Worm (Caenorhabditis elegans) whole organism, L3 larva: ENCODE results near the gene srh-46.
A peak's percentile ranks its signal among the peaks of the same experiment; 100 is the strongest.

Source experiments
- R02D3.7 ChIP-seq: fragments of 150-350 bp; optimal IDR thresholded peaks from 2 replicates; lab custom pipeline; 2014; ENCODE audit warnings: missing biosample characterization, missing genetic modification characterization
- ZK546.5 ChIP-seq: sonication (generic microtip); optimal IDR thresholded peaks from 2 replicates; lab custom pipeline; 2017; ENCODE audit warnings: missing biosample characterization, missing genetic modification characterization
- aly-2 ChIP-seq: fragments of 150-350 bp; optimal IDR thresholded peaks from 2 replicates; lab custom pipeline; 2014; ENCODE audit warnings: missing biosample characterization, missing genetic modification characterization
- ceh-16 ChIP-seq: sonication (generic microtip); optimal IDR thresholded peaks from 2 replicates; lab custom pipeline; 2017; ENCODE audit warnings: missing biosample characterization, missing genetic modification characterization
- ceh-28 ChIP-seq: fragments of 150-350 bp; optimal IDR thresholded peaks from 2 replicates; lab custom pipeline; 2014; ENCODE audit warnings: missing biosample characterization, missing genetic modification reagents, missing genetic modification characterization
- ceh-82 ChIP-seq: fragments of 150-350 bp; optimal IDR thresholded peaks from 2 replicates; lab custom pipeline; 2014; ENCODE audit warnings: missing biosample characterization, missing genetic modification characterization
- ceh-9 ChIP-seq: sonication (generic microtip); optimal IDR thresholded peaks from 2 replicates; lab custom pipeline; 2018; ENCODE audit warnings: missing biosample characterization, missing genetic modification characterization
- egl-27 ChIP-seq: sonication (generic microtip); optimal IDR thresholded peaks from 4 replicates; lab custom pipeline; 2017; ENCODE audit warnings: missing biosample characterization, missing genetic modification reagents, missing genetic modification characterization
- egl-5 ChIP-seq: fragments of 150-350 bp; optimal IDR thresholded peaks from 2 replicates; lab custom pipeline; 2017; ENCODE audit warnings: missing biosample characterization, missing genetic modification reagents, missing genetic modification characterization, inconsistent platforms
- elt-2 ChIP-seq: sonication (generic microtip); optimal IDR thresholded peaks from 2 replicates; lab custom pipeline; 2016; ENCODE audit warnings: missing genetic modification reagents, mild to moderate bottlenecking, missing genetic modification characterization, missing compliant biosample characterization
- eor-1 ChIP-seq, 2 experiments: fragments of 150-350 bp; optimal IDR thresholded peaks; 2 replicates each; lab custom pipeline; 2014 to 2018; ENCODE audit warnings: missing biosample characterization in 2 of 2, missing genetic modification characterization in 2 of 2
- fkh-2 ChIP-seq: fragments of 150-350 bp; optimal IDR thresholded peaks from 2 replicates; lab custom pipeline; 2014; ENCODE audit warnings: missing biosample characterization, missing genetic modification reagents, missing genetic modification characterization
- fos-1 ChIP-seq: fragments of 150-350 bp; optimal IDR thresholded peaks from 2 replicates; lab custom pipeline; 2014; ENCODE audit warnings: missing biosample characterization, missing genetic modification characterization
- hmg-11 ChIP-seq: sonication (generic microtip); optimal IDR thresholded peaks from 2 replicates; lab custom pipeline; 2016; ENCODE audit warnings: missing genetic modification characterization, missing compliant biosample characterization
- jun-1 ChIP-seq: fragments of 150-350 bp; optimal IDR thresholded peaks from 2 replicates; lab custom pipeline; 2014; ENCODE audit warnings: missing biosample characterization, missing genetic modification reagents, missing genetic modification characterization
- lin-15B ChIP-seq: fragments of 150-350 bp; optimal IDR thresholded peaks from 2 replicates; lab custom pipeline; 2014; ENCODE audit warnings: missing biosample characterization, missing genetic modification characterization
- lsy-12 ChIP-seq: sonication (generic microtip); optimal IDR thresholded peaks from 2 replicates; lab custom pipeline; 2016; ENCODE audit warnings: mild to moderate bottlenecking, missing genetic modification characterization, missing compliant biosample characterization
- mdl-1 ChIP-seq: fragments of 150-350 bp; optimal IDR thresholded peaks from 2 replicates; lab custom pipeline; 2014; ENCODE audit warnings: missing biosample characterization, missing genetic modification characterization
- mml-1 ChIP-seq: fragments of 150-350 bp; sonication (generic microtip); optimal IDR thresholded peaks from 3 replicates; lab custom pipeline; 2014; ENCODE audit warnings: missing biosample characterization, missing genetic modification characterization
- nfya-1 ChIP-seq: sonication (generic microtip); optimal IDR thresholded peaks from 2 replicates; lab custom pipeline; 2017; ENCODE audit warnings: missing genetic modification characterization, mild to moderate bottlenecking, missing compliant biosample characterization, antibody characterized with exemption, moderate library complexity; ENCODE audit not compliant: insufficient read depth
- nhr-11 ChIP-seq: fragments of 150-350 bp; optimal IDR thresholded peaks from 2 replicates; lab custom pipeline; 2014; ENCODE audit warnings: missing biosample characterization, missing genetic modification characterization
- nhr-23 ChIP-seq: fragments of 150-350 bp; optimal IDR thresholded peaks from 2 replicates; lab custom pipeline; 2014; ENCODE audit warnings: missing biosample characterization, missing genetic modification reagents, missing genetic modification characterization
- nhr-237 ChIP-seq: fragments of 150-350 bp; optimal IDR thresholded peaks from 2 replicates; lab custom pipeline; 2014; ENCODE audit warnings: missing biosample characterization, missing genetic modification characterization
- nhr-25 ChIP-seq: sonication (generic microtip); optimal IDR thresholded peaks from 2 replicates; lab custom pipeline; 2017; ENCODE audit warnings: missing biosample characterization, missing genetic modification characterization
- nhr-43 ChIP-seq: sonication (generic microtip); optimal IDR thresholded peaks from 2 replicates; lab custom pipeline; 2016; ENCODE audit warnings: mild to moderate bottlenecking, missing genetic modification characterization, missing compliant biosample characterization; ENCODE audit not compliant: poor library complexity, severe bottlenecking
- nhr-67 ChIP-seq: fragments of 150-350 bp; optimal IDR thresholded peaks from 2 replicates; lab custom pipeline; 2014; ENCODE audit warnings: missing biosample characterization, missing genetic modification characterization
- nhr-76 ChIP-seq: fragments of 150-350 bp; sonication (generic microtip); optimal IDR thresholded peaks from 5 replicates; lab custom pipeline; 2014; ENCODE audit warnings: missing biosample characterization, missing genetic modification characterization
- nhr-77 ChIP-seq: fragments of 150-350 bp; optimal IDR thresholded peaks from 2 replicates; lab custom pipeline; 2014; ENCODE audit warnings: missing biosample characterization, missing genetic modification characterization
- pha-4 ChIP-seq: fragments of 150-350 bp; optimal IDR thresholded peaks from 2 replicates; lab custom pipeline; 2014; ENCODE audit warnings: missing biosample characterization, missing genetic modification reagents, missing genetic modification characterization
- pqm-1 ChIP-seq: fragments of 150-350 bp; optimal IDR thresholded peaks from 2 replicates; lab custom pipeline; 2017; ENCODE audit warnings: missing biosample characterization, missing genetic modification characterization, inconsistent platforms
- sea-2 ChIP-seq: fragments of 150-350 bp; sonication (generic microtip); optimal IDR thresholded peaks from 4 replicates; lab custom pipeline; 2014; ENCODE audit warnings: missing biosample characterization, missing genetic modification reagents, missing genetic modification characterization
- skn-1 ChIP-seq: fragments of 150-350 bp; optimal IDR thresholded peaks from 2 replicates; lab custom pipeline; 2014; ENCODE audit warnings: missing biosample characterization, missing genetic modification characterization
- snpc-4 ChIP-seq: fragments of 150-350 bp; optimal IDR thresholded peaks from 2 replicates; lab custom pipeline; 2014; ENCODE audit warnings: missing biosample characterization, missing genetic modification characterization
- tbx-2 ChIP-seq: sonication (generic microtip); optimal IDR thresholded peaks from 2 replicates; lab custom pipeline; 2016; ENCODE audit warnings: mild to moderate bottlenecking, missing genetic modification characterization, missing compliant biosample characterization
- unc-62 ChIP-seq: fragments of 150-350 bp; sonication (generic microtip); optimal IDR thresholded peaks from 4 replicates; lab custom pipeline; 2014; ENCODE audit warnings: missing biosample characterization, missing genetic modification reagents, missing genetic modification characterization
- zag-1 ChIP-seq: fragments of 150-350 bp; optimal IDR thresholded peaks from 2 replicates; lab custom pipeline; 2014; ENCODE audit warnings: missing biosample characterization, missing genetic modification characterization
- ztf-11 ChIP-seq: fragments of 150-350 bp; optimal IDR thresholded peaks from 2 replicates; lab custom pipeline; 2014; ENCODE audit warnings: missing biosample characterization, missing genetic modification characterization
- ztf-4 ChIP-seq: fragments of 150-350 bp; optimal IDR thresholded peaks from 2 replicates; lab custom pipeline; 2014; ENCODE audit warnings: missing biosample characterization, missing genetic modification characterization

srh-46 gene

ce11 chrV:11323720-11324119 lies 21.0 kb upstream of the srh-46 start, which contains the start of gene str-141:
Gene str-141, minus strand, starts transcription at chrV:11323820.
- TF ChIP-seq nhr-25 (tag; lab: Kevin White, UChicago) (no peak), lin-15B (tag; lab: Kevin White, UChicago) (no peak), skn-1 (tag; lab: Kevin White, UChicago) (no peak), nhr-237 (tag; lab: Kevin White, UChicago) (no peak), pqm-1 (tag; lab: Kevin White, UChicago) (no peak), nhr-23 (no peak), ZK546.5 (no peak), eor-1 (tag; optimal IDR thresholded peaks at IDR 0.05; lab: Kevin White, UChicago) (no peak), ceh-82 (tag; lab: Kevin White, UChicago) (no peak), ceh-9 (tag; lab: Kevin White, UChicago) (no peak), ztf-4 (no peak), fkh-2 (tag; lab: Kevin White, UChicago) (no peak), tbx-2 (tag; lab: Kevin White, UChicago) (no peak), sea-2 (GFP tag; lab: Kevin White, UChicago) (no peak), aly-2 (tag; lab: Kevin White, UChicago) (no peak), nhr-77 (no peak), nhr-43 (tag; lab: Kevin White, UChicago) (no peak)

ce11 chrV:11321719-11322118 lies 19.0 kb upstream of the srh-46 start, which contains the start of gene F47G9.4:
Gene F47G9.4, minus strand, starts transcription at chrV:11321816.
- no peak for TF ChIP-seq snpc-4
- no peak for TF ChIP-seq nhr-11 (tag; lab: Kevin White, UChicago)
- TF ChIP-seq elt-2 (tag; lab: Kevin White, UChicago): peak; percentile 8
- no peak for TF ChIP-seq egl-5 (tag; lab: Kevin White, UChicago)
- TF ChIP-seq pha-4 (tag; lab: Kevin White, UChicago): peak; percentile 94
- TF ChIP-seq ceh-28: no peak
- no peak for TF ChIP-seq pqm-1 (tag; lab: Kevin White, UChicago)

ce11 chrV:11320860-11321259 lies 18.2 kb upstream of the srh-46 start:
- TF ChIP-seq nhr-11 (tag; lab: Kevin White, UChicago) (no peak), elt-2 (tag; lab: Kevin White, UChicago) (no peak), snpc-4 (no peak), nhr-76 (tag; lab: Kevin White, UChicago) (no peak), mml-1 (no peak), ceh-9 (tag; lab: Kevin White, UChicago) (no peak), lin-15B (tag; lab: Kevin White, UChicago) (no peak), nhr-77 (no peak), ceh-82 (tag; lab: Kevin White, UChicago) (no peak), fos-1 (tag; lab: Kevin White, UChicago) (no peak), skn-1 (tag; lab: Kevin White, UChicago) (no peak), hmg-11 (tag; lab: Kevin White, UChicago) (no peak), fkh-2 (tag; lab: Kevin White, UChicago) (no peak), aly-2 (tag; lab: Kevin White, UChicago) (no peak)

ce11 chrV:11316801-11317200 lies 14.1 kb upstream of the srh-46 start, which contains the start of gene cutl-18:
Gene cutl-18, minus strand, starts transcription at chrV:11316901.
- TF ChIP-seq ceh-28: no peak
- TF ChIP-seq ceh-82 (tag; lab: Kevin White, UChicago): no peak
- TF ChIP-seq lsy-12 (tag; lab: Kevin White, UChicago): no peak
- TF ChIP-seq tbx-2 (tag; lab: Kevin White, UChicago): no peak
- no peak for TF ChIP-seq ztf-11 (tag; lab: Kevin White, UChicago)
- TF ChIP-seq R02D3.7 (tag; lab: Kevin White, UChicago): no peak

ce11 chrV:11314025-11314880 lies 11.6 kb upstream of the srh-46 start:
- TF ChIP-seq ztf-11 (tag; lab: Kevin White, UChicago) (peak; percentile 52), aly-2 (tag; lab: Kevin White, UChicago) (no peak), skn-1 (tag; lab: Kevin White, UChicago) (peak; percentile 60), nhr-43 (tag; lab: Kevin White, UChicago) (peak; percentile 83), hmg-11 (tag; lab: Kevin White, UChicago) (peak; percentile 84), pha-4 (tag; lab: Kevin White, UChicago) (peak; percentile 88), mml-1 (peak; percentile 57), jun-1 (peak; percentile 55), ZK546.5 (no peak), ceh-16 (tag; lab: Kevin White, UChicago) (no peak), egl-27 (tag; lab: Kevin White, UChicago) (peak; percentile 55), lsy-12 (tag; lab: Kevin White, UChicago) (peak; percentile 80), snpc-4 (peak; percentile 40), elt-2 (tag; lab: Kevin White, UChicago) (peak; percentile 77), sea-2 (GFP tag; lab: Kevin White, UChicago) (no peak), unc-62 (GFP tag; lab: Kevin White, UChicago) (peak; percentile 75), nhr-76 (tag; lab: Kevin White, UChicago) (no peak), ceh-82 (tag; lab: Kevin White, UChicago) (peak; percentile 95), pqm-1 (tag; lab: Kevin White, UChicago) (peak; percentile 39), mdl-1 (tag; lab: Kevin White, UChicago) (no peak), tbx-2 (tag; lab: Kevin White, UChicago) (peak; percentile 74), nfya-1 (peak; percentile 53), nhr-77 (no peak), zag-1 (tag; lab: Kevin White, UChicago) (no peak), egl-5 (tag; lab: Kevin White, UChicago) (peak; percentile 67), ceh-28 (no peak), nhr-67 (tag; lab: Kevin White, UChicago) (no peak)
